Worm (Caenorhabditis elegans) whole organism, L4 larva: ENCODE measurements around the gene F58F12.2.

Source experiments
- R02D3.7 ChIP-seq: fragments of 150-350 bp; sonication (generic microtip); optimal IDR thresholded peaks from 3 replicates; lab custom pipeline; 2014; ENCODE audit warnings: missing biosample characterization, missing genetic modification characterization
- attf-4 ChIP-seq: sonication (generic microtip); optimal IDR thresholded peaks from 3 replicates; lab custom pipeline; 2017; ENCODE audit warnings: missing biosample characterization, missing genetic modification characterization
- egl-27 ChIP-seq: sonication (generic microtip); optimal IDR thresholded peaks from 3 replicates; lab custom pipeline; 2017; ENCODE audit warnings: missing biosample characterization, missing genetic modification reagents, missing genetic modification characterization
- lin-38 ChIP-seq: fragments of 200-800 bp; sonication (Bioruptor generic); IDR thresholded peaks from 2 replicates; pipeline ENCODE4 v1.3.6; 2022; ENCODE audit warnings: missing genetic modification reagents, missing genetic modification characterization, missing compliant biosample characterization
- lsy-2 ChIP-seq, 2 experiments: fragments of 150-350 bp in 1 of 2; sonication (generic microtip) in 1 of 2; optimal IDR thresholded peaks; 2 replicates each; lab custom pipeline; 2014 to 2017; ENCODE audit warnings: missing biosample characterization in 2 of 2, missing genetic modification characterization in 2 of 2
- nhr-237 ChIP-seq: sonication (generic microtip); optimal IDR thresholded peaks from 2 replicates; lab custom pipeline; 2017; ENCODE audit warnings: missing biosample characterization, missing genetic modification characterization
- pha-4 ChIP-seq, 2 experiments: fragments of 150-350 bp in 1 of 2; fragments of 200-800 bp in 1 of 2; sonication (Bioruptor generic) in 1 of 2; IDR thresholded peaks in 1 of 2; optimal IDR thresholded peaks in 1 of 2; 2 replicates each; pipeline versions ENCODE4 v1.3.6 to Lab custom; 2014 to 2022; ENCODE audit warnings: missing genetic modification characterization in 2 of 2, missing genetic modification reagents in 2 of 2, missing biosample characterization in 1 of 2, missing compliant biosample characterization in 1 of 2
- snpc-4 ChIP-seq: fragments of 150-350 bp; optimal IDR thresholded peaks from 2 replicates; lab custom pipeline; 2014; ENCODE audit warnings: missing biosample characterization, missing genetic modification characterization
- unc-39 ChIP-seq: sonication (generic microtip); optimal IDR thresholded peaks from 2 replicates; lab custom pipeline; 2017; ENCODE audit warnings: missing biosample characterization, missing genetic modification characterization
- unc-62 ChIP-seq, 3 experiments: fragments of 150-350 bp in 1 of 3; sonication (generic microtip); optimal IDR thresholded peaks in 2 of 3; peaks in 1 of 3; 1 replicate in 1 of 3; 2 replicates in 2 of 3; lab custom pipeline; 2014 to 2017; ENCODE audit warnings: missing biosample characterization in 3 of 3, missing genetic modification characterization in 3 of 3, missing genetic modification reagents in 3 of 3, missing genotype in 1 of 3

DNA sequence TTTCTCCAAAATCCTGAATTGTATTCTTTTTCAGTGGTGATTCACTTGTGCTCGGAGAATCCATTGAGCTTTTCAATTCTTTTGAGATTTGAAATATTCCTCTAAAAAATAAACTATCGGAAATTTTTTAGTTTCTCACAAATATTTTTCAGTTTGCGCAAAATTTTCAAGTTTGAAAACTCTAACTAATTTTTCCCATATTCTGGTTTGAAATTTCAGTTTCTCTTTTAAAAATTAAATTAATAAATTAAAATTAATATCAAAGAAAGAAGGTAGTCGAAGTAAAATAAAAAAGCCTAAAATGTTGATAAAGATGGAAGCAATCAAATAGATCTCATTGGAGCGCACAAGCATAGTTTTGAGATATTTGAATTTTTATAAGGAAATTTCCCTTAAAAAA lies 36.0 kb downstream of the F58F12.2 start, which contains the start of gene C32D5.10:
- no peak for TF ChIP-seq egl-27 (tag; lab: Kevin White, UChicago)
- TF ChIP-seq R02D3.7 (tag; lab: Kevin White, UChicago): no peak
- TF ChIP-seq pha-4 (GFP tag; IDR thresholded peaks at IDR 0.05; lab: Robert Waterston, UW): no peak
- TF ChIP-seq pha-4 (tag; optimal IDR thresholded peaks at IDR 0.05; lab: Kevin White, UChicago): no peak
- no peak for TF ChIP-seq unc-62 (GFP tag; optimal IDR thresholded peaks at IDR 0.05 in 1 of 2; lab: Kevin White, UChicago)
- no peak for TF ChIP-seq unc-62 (tag; optimal IDR thresholded peaks at IDR 0.05; lab: Kevin White, UChicago)
- no peak for TF ChIP-seq lin-38 (GFP tag; lab: Robert Waterston, UW)
- TF ChIP-seq attf-4 (tag; lab: Kevin White, UChicago): no peak
- TF ChIP-seq unc-39: no peak
- no peak for TF ChIP-seq lsy-2 (tag; optimal IDR thresholded peaks at IDR 0.05; lab: Kevin White, UChicago)
- no peak for TF ChIP-seq snpc-4
- no peak for TF ChIP-seq nhr-237 (tag; lab: Kevin White, UChicago)
